Worm (Caenorhabditis elegans): ENCODE data around the gene F07H5.7.

ce11 chrII:8835857-8836256 lies 41.9 kb upstream of the F07H5.7 start, which contains the start of gene F46C5.4:
- no peak for TF ChIP-seq nhr-25 (tag; optimal IDR thresholded peaks at IDR 0.05; ENCODE audit: borderline replicate concordance, insufficient read depth)
- no peak for TF ChIP-seq egl-43 (GFP tag; IDR thresholded peaks at IDR 0.05)
- no peak for TF ChIP-seq fos-1 (tag; optimal IDR thresholded peaks at IDR 0.05)
- no peak for TF ChIP-seq zag-1 (tag; optimal IDR thresholded peaks at IDR 0.05)
